Worm (Caenorhabditis elegans) whole organism, L2 larva: Measurements from ENCODE around the gene T07D1.3.

Experiments
- R02D3.7 ChIP-seq: fragments of 150-350 bp; optimal IDR thresholded peaks from 2 replicates; lab custom pipeline; 2014; ENCODE audit warnings: missing biosample characterization, missing genetic modification characterization
- Y55F3AM.14 ChIP-seq: fragments of 200-800 bp; sonication (Bioruptor generic); optimal IDR thresholded peaks from 2 replicates; lab custom pipeline; 2018; ENCODE audit warnings: mild to moderate bottlenecking, missing genetic modification characterization, missing compliant biosample characterization
- ZK546.5 ChIP-seq: sonication (generic microtip); optimal IDR thresholded peaks from 2 replicates; lab custom pipeline; 2017; ENCODE audit warnings: missing biosample characterization, missing genetic modification characterization
- aly-2 ChIP-seq: fragments of 150-350 bp; optimal IDR thresholded peaks from 2 replicates; lab custom pipeline; 2014; ENCODE audit warnings: missing biosample characterization, missing genetic modification characterization
- mdl-1 ChIP-seq, 2 experiments: fragments of 150-350 bp in 1 of 2; sonication (generic microtip) in 1 of 2; optimal IDR thresholded peaks; 2 replicates each; lab custom pipeline; 2017; ENCODE audit warnings: missing biosample characterization in 2 of 2, missing genetic modification characterization in 2 of 2
- nhr-129 ChIP-seq: fragments of 150-350 bp; optimal IDR thresholded peaks from 2 replicates; lab custom pipeline; 2014; ENCODE audit warnings: missing biosample characterization, missing genetic modification characterization
- skn-1 ChIP-seq: sonication (generic microtip); optimal IDR thresholded peaks from 2 replicates; lab custom pipeline; 2017; ENCODE audit warnings: missing biosample characterization, missing genetic modification characterization

ce11 chrX:2471303-2471702 lies 28.1 kb upstream of the T07D1.3 start, which contains the start of gene R04B3.1:
- TF ChIP-seq nhr-129 (tag; lab: Kevin White, UChicago) = no peak
- TF ChIP-seq aly-2 (tag; lab: Kevin White, UChicago) = no peak
- TF ChIP-seq skn-1 (tag; lab: Kevin White, UChicago) = no peak
- TF ChIP-seq Y55F3AM.14 (GFP tag; lab: Kevin White, UChicago) = no peak
- TF ChIP-seq mdl-1 (tag; optimal IDR thresholded peaks at IDR 0.05; lab: Kevin White, UChicago) = no peak
- TF ChIP-seq ZK546.5 (tag; lab: Kevin White, UChicago) = no peak
- no peak for TF ChIP-seq R02D3.7
